Worm (Caenorhabditis elegans) whole organism, late embryonic: ENCODE data around the gene F57H12.5.

Source experiments
- Y22D7AL.16 ChIP-seq: sonication (generic microtip); optimal IDR thresholded peaks from 2 replicates; lab custom pipeline; 2016; ENCODE audit warnings: missing genetic modification characterization, missing compliant biosample characterization
- elt-2 ChIP-seq: sonication (generic microtip); optimal IDR thresholded peaks from 2 replicates; lab custom pipeline; 2016; ENCODE audit warnings: missing genetic modification reagents, missing genetic modification characterization, missing compliant biosample characterization
- fkh-6 ChIP-seq: sonication (generic microtip); optimal IDR thresholded peaks from 2 replicates; lab custom pipeline; 2016; ENCODE audit warnings: missing genetic modification characterization, missing compliant biosample characterization
- hlh-13 ChIP-seq: fragments of 200-800 bp; sonication (Bioruptor generic); optimal IDR thresholded peaks from 2 replicates; lab custom pipeline; 2018; ENCODE audit warnings: mild to moderate bottlenecking, missing genetic modification characterization, missing compliant biosample characterization
- hlh-30 ChIP-seq: sonication (generic microtip); optimal IDR thresholded peaks from 2 replicates; lab custom pipeline; 2017; ENCODE audit warnings: antibody characterized with exemption, missing genetic modification characterization, missing compliant biosample characterization; ENCODE audit not compliant: insufficient read depth
- nfya-1 ChIP-seq: sonication (generic microtip); optimal IDR thresholded peaks from 2 replicates; lab custom pipeline; 2017; ENCODE audit warnings: missing genetic modification characterization, mild to moderate bottlenecking, missing compliant biosample characterization, antibody characterized with exemption, moderate library complexity
- nhr-11 ChIP-seq: fragments of 150-350 bp; optimal IDR thresholded peaks from 2 replicates; lab custom pipeline; 2014; ENCODE audit warnings: missing biosample characterization, missing genetic modification characterization
- pros-1 ChIP-seq: fragments of 150-350 bp; optimal IDR thresholded peaks from 2 replicates; lab custom pipeline; 2014; ENCODE audit warnings: missing biosample characterization, missing genetic modification reagents, missing genetic modification characterization
- ttx-3 ChIP-seq: sonication (generic microtip); optimal IDR thresholded peaks from 2 replicates; lab custom pipeline; 2016; ENCODE audit warnings: missing genetic modification reagents, missing genetic modification characterization, missing compliant biosample characterization
- unc-3 ChIP-seq, 2 experiments: fragments of 200-800 bp in 1 of 2; sonication (Bioruptor generic) in 1 of 2; sonication (generic microtip) in 1 of 2; conservative IDR thresholded peaks in 1 of 2; optimal IDR thresholded peaks in 1 of 2; 2 replicates each; pipeline versions ENCODE4 v1.3.6 to Lab custom; 2016 to 2022; ENCODE audit warnings: missing compliant biosample characterization in 2 of 2, missing genetic modification characterization in 2 of 2, missing genetic modification reagents in 1 of 2
- ztf-16 ChIP-seq: sonication (generic microtip); optimal IDR thresholded peaks from 2 replicates; lab custom pipeline; 2017; ENCODE audit warnings: missing genetic modification characterization, missing compliant biosample characterization

DNA sequence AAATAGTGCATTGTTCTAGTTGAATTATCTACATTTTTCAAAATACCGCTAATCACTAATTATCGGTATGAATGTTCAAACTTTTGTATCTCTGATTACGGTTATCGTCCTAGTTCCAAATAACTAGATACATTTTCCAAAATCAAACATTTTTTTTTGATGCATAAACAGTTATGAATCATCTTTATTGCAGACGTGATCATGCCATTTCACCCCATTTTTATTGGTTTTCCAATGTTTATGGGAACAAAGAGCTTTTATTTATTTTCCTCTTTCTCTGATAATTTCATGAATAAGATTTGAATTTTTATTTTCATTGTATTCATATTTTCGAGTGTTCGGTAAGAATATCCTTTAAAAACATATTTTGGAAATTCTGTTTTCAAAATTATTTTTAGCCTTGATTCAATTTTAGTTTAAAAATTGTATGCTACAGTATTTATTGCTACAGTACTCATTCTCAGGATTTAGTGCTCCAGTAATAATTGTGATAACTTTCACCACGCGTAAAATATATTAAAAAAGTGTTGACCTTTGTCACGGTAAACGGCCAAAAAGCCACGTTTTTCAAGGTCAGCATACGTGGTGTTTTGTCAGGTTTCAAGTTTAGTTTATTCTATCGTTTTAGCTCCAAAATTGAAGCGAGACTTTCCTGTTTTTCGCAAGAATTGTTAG is 10.3 kb upstream of the F57H12.5 start, which contains the start of gene csr-1:
- TF ChIP-seq Y22D7AL.16 (tag; lab: Kevin White, UChicago) (no peak), ttx-3 (tag; lab: Kevin White, UChicago) (no peak), fkh-6 (tag; lab: Kevin White, UChicago) (no peak), elt-2 (tag; lab: Kevin White, UChicago) (no peak), hlh-13 (GFP tag; lab: Kevin White, UChicago) (no peak), nhr-11 (tag; lab: Kevin White, UChicago) (no peak), unc-3 (GFP tag; conservative IDR thresholded peaks at IDR 0.05; lab: Robert Waterston, UW) (no peak), unc-3 (tag; optimal IDR thresholded peaks at IDR 0.05; lab: Kevin White, UChicago) (no peak), nfya-1 (tag; lab: Kevin White, UChicago) (no peak), pros-1 (tag; lab: Kevin White, UChicago) (no peak), ztf-16 (tag; lab: Kevin White, UChicago) (no peak), hlh-30 (tag; lab: Kevin White, UChicago) (no peak)
